Worm (Caenorhabditis elegans) whole organism, young adult: Measurements from ENCODE around the gene lhfp-4.

Experiments used
- B0019.2 ChIP-seq: fragments of 200-800 bp; sonication (Bioruptor generic); conservative IDR thresholded peaks from 2 replicates; pipeline ENCODE4 v1.3.6; 2022; ENCODE audit warnings: missing genetic modification reagents, missing genetic modification characterization, missing compliant biosample characterization
- B0261.1 ChIP-seq: sonication (generic microtip); optimal IDR thresholded peaks from 2 replicates; lab custom pipeline; 2016; ENCODE audit warnings: mild to moderate bottlenecking, missing genetic modification characterization, moderate library complexity, missing compliant biosample characterization
- B0336.3 ChIP-seq: fragments of 200-800 bp; sonication (Bioruptor generic); IDR thresholded peaks from 2 replicates; pipeline ENCODE4 v1.3.6; 2022; ENCODE audit warnings: missing genetic modification characterization, missing compliant biosample characterization
- C17E4.6 ChIP-seq: fragments of 200-800 bp; sonication (Bioruptor generic); IDR thresholded peaks from 2 replicates; pipeline ENCODE4 v1.3.6; 2022; ENCODE audit warnings: missing genetic modification reagents, missing genetic modification characterization, missing compliant biosample characterization
- D2030.7 ChIP-seq: fragments of 200-800 bp; sonication (Bioruptor generic); IDR thresholded peaks from 2 replicates; pipeline ENCODE4 v1.3.6; 2022; ENCODE audit warnings: missing genetic modification reagents, missing genetic modification characterization, missing compliant biosample characterization
- F39B2.1 ChIP-seq: fragments of 200-800 bp; sonication (Bioruptor generic); IDR thresholded peaks from 2 replicates; pipeline ENCODE4 v1.3.6; 2022; ENCODE audit warnings: missing genetic modification reagents, missing genetic modification characterization, missing compliant biosample characterization
- F52B5.7 ChIP-seq: sonication (generic microtip); optimal IDR thresholded peaks from 2 replicates; lab custom pipeline; 2016; ENCODE audit warnings: mild to moderate bottlenecking, missing genetic modification characterization, missing compliant biosample characterization
- F57A8.1 ChIP-seq: fragments of 200-800 bp; sonication (Bioruptor generic); optimal IDR thresholded peaks from 2 replicates; lab custom pipeline; 2018; ENCODE audit warnings: mild to moderate bottlenecking, missing genetic modification characterization, moderate library complexity, missing compliant biosample characterization
- T26A5.8 ChIP-seq: sonication (generic microtip); optimal IDR thresholded peaks from 2 replicates; lab custom pipeline; 2016; ENCODE audit warnings: missing genetic modification characterization, missing compliant biosample characterization
- Y53G8AR.9 ChIP-seq: fragments of 200-800 bp; sonication (Bioruptor generic); conservative IDR thresholded peaks from 2 replicates; pipeline ENCODE4 v1.3.6; 2022; ENCODE audit warnings: missing genetic modification reagents, missing genetic modification characterization, missing compliant biosample characterization
- Y56A3A.18 ChIP-seq: fragments of 200-800 bp; sonication (Bioruptor generic); IDR thresholded peaks from 2 replicates; pipeline ENCODE4 v1.3.6; 2022; ENCODE audit warnings: missing genetic modification reagents, missing genetic modification characterization, missing compliant biosample characterization
- ama-1 ChIP-seq, 3 experiments: fragments of 150-350 bp in 1 of 3; sonication (generic microtip) in 2 of 3; optimal IDR thresholded peaks; 2 replicates each; lab custom pipeline; 2014 to 2018; ENCODE audit warnings: missing biosample characterization in 2 of 3, missing genetic modification characterization in 2 of 3, missing genetic modification reagents in 2 of 3
- aptf-2 ChIP-seq: fragments of 200-800 bp; sonication (Bioruptor generic); conservative IDR thresholded peaks from 2 replicates; pipeline ENCODE4 v1.3.6; 2022; ENCODE audit warnings: missing genetic modification reagents, missing genetic modification characterization, missing compliant biosample characterization
- attf-3 ChIP-seq: fragments of 200-800 bp; sonication (Bioruptor generic); conservative IDR thresholded peaks from 2 replicates; pipeline ENCODE4 v1.3.6; 2022; ENCODE audit warnings: missing genetic modification reagents, missing genetic modification characterization, missing compliant biosample characterization
- attf-5 ChIP-seq: fragments of 200-800 bp; sonication (Bioruptor generic); optimal IDR thresholded peaks from 2 replicates; lab custom pipeline; 2018; ENCODE audit warnings: mild to moderate bottlenecking, missing genetic modification characterization, missing compliant biosample characterization
- attf-6 ChIP-seq: fragments of 200-800 bp; sonication (Bioruptor generic); IDR thresholded peaks from 2 replicates; pipeline ENCODE4 v1.3.6; 2022; ENCODE audit warnings: missing genetic modification reagents, missing genetic modification characterization, missing compliant biosample characterization
- bed-1 ChIP-seq: fragments of 200-800 bp; sonication (Bioruptor generic); IDR thresholded peaks from 2 replicates; pipeline ENCODE4 v1.3.6; 2022; ENCODE audit warnings: missing genetic modification reagents, missing genetic modification characterization, missing compliant biosample characterization
- ceh-100 ChIP-seq: fragments of 200-800 bp; sonication (Bioruptor generic); IDR thresholded peaks from 2 replicates; pipeline ENCODE4 v1.3.6; 2022; ENCODE audit warnings: missing genetic modification reagents, missing genetic modification characterization, missing compliant biosample characterization
- ceh-40 ChIP-seq: fragments of 200-800 bp; sonication (Bioruptor generic); IDR thresholded peaks from 2 replicates; pipeline ENCODE4 v1.3.6; 2022; ENCODE audit warnings: missing genetic modification characterization, missing compliant biosample characterization
- ceh-58 ChIP-seq: fragments of 200-800 bp; sonication (Bioruptor generic); IDR thresholded peaks from 2 replicates; pipeline ENCODE4 v1.3.6; 2022; ENCODE audit warnings: missing genetic modification characterization, missing compliant biosample characterization
- ceh-79 ChIP-seq: sonication (generic microtip); optimal IDR thresholded peaks from 2 replicates; lab custom pipeline; 2017; ENCODE audit warnings: mild to moderate bottlenecking, missing genetic modification characterization, missing compliant biosample characterization
- dox-1 ChIP-seq: fragments of 200-800 bp; sonication (Bioruptor generic); IDR thresholded peaks from 2 replicates; pipeline ENCODE4 v1.3.6; 2022; ENCODE audit warnings: missing genetic modification reagents, missing genetic modification characterization, missing compliant biosample characterization
- dpl-1 ChIP-seq: fragments of 150-350 bp; optimal IDR thresholded peaks from 2 replicates; lab custom pipeline; 2014; ENCODE audit warnings: missing biosample characterization, missing genetic modification reagents, missing genetic modification characterization
- efl-1 ChIP-seq: fragments of 150-350 bp; optimal IDR thresholded peaks from 2 replicates; lab custom pipeline; 2014; ENCODE audit warnings: missing biosample characterization, missing genetic modification reagents, missing genetic modification characterization
- ets-4 ChIP-seq: fragments of 200-800 bp; sonication (Bioruptor generic); optimal IDR thresholded peaks from 2 replicates; lab custom pipeline; 2018; ENCODE audit warnings: mild to moderate bottlenecking, missing genetic modification characterization, missing compliant biosample characterization
- hmg-1.2 ChIP-seq: fragments of 200-800 bp; sonication (Bioruptor generic); IDR thresholded peaks from 2 replicates; pipeline ENCODE4 v1.3.6; 2022; ENCODE audit warnings: missing genetic modification reagents, missing genetic modification characterization, missing compliant biosample characterization
- hrde-1 ChIP-seq: sonication (generic microtip); optimal IDR thresholded peaks from 2 replicates; lab custom pipeline; 2016; ENCODE audit warnings: missing genetic modification characterization, mild to moderate bottlenecking, missing compliant biosample characterization, moderate library complexity, missing genotype, missing genetic modification reagents, borderline replicate concordance
- lag-1 ChIP-seq: fragments of 200-800 bp; sonication (Bioruptor generic); IDR thresholded peaks from 2 replicates; pipeline ENCODE4 v1.3.6; 2022; ENCODE audit warnings: missing genetic modification reagents, missing genetic modification characterization, missing compliant biosample characterization
- lin-54 ChIP-seq: fragments of 200-800 bp; sonication (Bioruptor generic); optimal IDR thresholded peaks from 2 replicates; lab custom pipeline; 2018; ENCODE audit warnings: mild to moderate bottlenecking, missing genetic modification characterization, missing compliant biosample characterization
- lir-1 ChIP-seq: fragments of 200-800 bp; sonication (Bioruptor generic); conservative IDR thresholded peaks from 2 replicates; pipeline ENCODE4 v1.3.6; 2022; ENCODE audit warnings: missing genetic modification reagents, missing genetic modification characterization, missing compliant biosample characterization
- madf-6 ChIP-seq: fragments of 200-800 bp; sonication (Bioruptor generic); IDR thresholded peaks from 2 replicates; pipeline ENCODE4 v1.3.6; 2022; ENCODE audit warnings: missing genetic modification reagents, missing genetic modification characterization, missing compliant biosample characterization
- mcd-1 ChIP-seq: fragments of 200-800 bp; sonication (Bioruptor generic); IDR thresholded peaks from 2 replicates; pipeline ENCODE4 v1.3.6; 2022; ENCODE audit warnings: missing genetic modification reagents, missing genetic modification characterization, missing compliant biosample characterization
- mel-28 ChIP-seq: sonication (generic microtip); optimal IDR thresholded peaks from 2 replicates; lab custom pipeline; 2016; ENCODE audit warnings: borderline replicate concordance, mild to moderate bottlenecking, missing genetic modification characterization, missing compliant biosample characterization
- mxl-1 ChIP-seq: sonication (generic microtip); optimal IDR thresholded peaks from 2 replicates; lab custom pipeline; 2016; ENCODE audit warnings: missing genetic modification characterization, missing compliant biosample characterization
- nfyb-1 ChIP-seq: fragments of 200-800 bp; sonication (Bioruptor generic); IDR thresholded peaks from 2 replicates; pipeline ENCODE4 v1.3.6; 2022; ENCODE audit warnings: missing genetic modification reagents, missing genetic modification characterization, missing compliant biosample characterization
- nhr-179 ChIP-seq: sonication (generic microtip); optimal IDR thresholded peaks from 2 replicates; lab custom pipeline; 2016; ENCODE audit warnings: mild to moderate bottlenecking, missing genetic modification characterization, missing compliant biosample characterization
- nhr-80 ChIP-seq: sonication (generic microtip); optimal IDR thresholded peaks from 2 replicates; lab custom pipeline; 2016; ENCODE audit warnings: missing genetic modification characterization, missing compliant biosample characterization
- pha-4 ChIP-seq: fragments of 150-350 bp; sonication (generic microtip); optimal IDR thresholded peaks from 2 replicates; lab custom pipeline; 2014; ENCODE audit warnings: missing biosample characterization, missing genetic modification reagents, missing genetic modification characterization
- rcor-1 ChIP-seq: fragments of 200-800 bp; sonication (Bioruptor generic); IDR thresholded peaks from 2 replicates; pipeline ENCODE4 v1.3.6; 2022; ENCODE audit warnings: missing genetic modification reagents, missing genetic modification characterization, missing compliant biosample characterization
- repo-1 ChIP-seq: sonication (generic microtip); optimal IDR thresholded peaks from 2 replicates; lab custom pipeline; 2017; ENCODE audit warnings: mild to moderate bottlenecking, missing genetic modification characterization, missing compliant biosample characterization
- rpc-1 ChIP-seq, 2 experiments: fragments of 150-350 bp in 1 of 2; sonication (generic microtip) in 1 of 2; optimal IDR thresholded peaks; 2 replicates each; lab custom pipeline; 2014 to 2018; ENCODE audit warnings: missing biosample characterization in 1 of 2, missing genetic modification characterization in 1 of 2, missing genetic modification reagents in 1 of 2, missing genotype in 1 of 2
- sdz-38 ChIP-seq: sonication (generic microtip); optimal IDR thresholded peaks from 2 replicates; lab custom pipeline; 2016; ENCODE audit warnings: missing genotype, missing genetic modification characterization, missing compliant biosample characterization
- somi-1 ChIP-seq: fragments of 200-800 bp; sonication (Bioruptor generic); optimal IDR thresholded peaks from 2 replicates; lab custom pipeline; 2018; ENCODE audit warnings: mild to moderate bottlenecking, missing genetic modification characterization, missing compliant biosample characterization
- tbp1 ChIP-seq: fragments of 200-800 bp; sonication (Bioruptor generic); optimal IDR thresholded peaks from 2 replicates; lab custom pipeline; 2018; ENCODE audit warnings: mild to moderate bottlenecking, missing genetic modification characterization, missing compliant biosample characterization
- zim-3 ChIP-seq: sonication (generic microtip); optimal IDR thresholded peaks from 2 replicates; lab custom pipeline; 2017; ENCODE audit warnings: mild to moderate bottlenecking, missing genetic modification characterization, moderate library complexity, missing compliant biosample characterization
- ztf-22 ChIP-seq: fragments of 200-800 bp; sonication (Bioruptor generic); optimal IDR thresholded peaks from 2 replicates; lab custom pipeline; 2018; ENCODE audit warnings: mild to moderate bottlenecking, missing genetic modification characterization, moderate library complexity, missing compliant biosample characterization
- ztf-25 ChIP-seq: fragments of 200-800 bp; sonication (Bioruptor generic); IDR thresholded peaks from 2 replicates; pipeline ENCODE4 v1.3.6; 2022; ENCODE audit warnings: missing genetic modification reagents, missing genetic modification characterization, missing compliant biosample characterization
- ztf-26 ChIP-seq: sonication (generic microtip); optimal IDR thresholded peaks from 2 replicates; lab custom pipeline; 2017; ENCODE audit warnings: missing genetic modification characterization, missing compliant biosample characterization

lhfp-4 gene

DNA sequence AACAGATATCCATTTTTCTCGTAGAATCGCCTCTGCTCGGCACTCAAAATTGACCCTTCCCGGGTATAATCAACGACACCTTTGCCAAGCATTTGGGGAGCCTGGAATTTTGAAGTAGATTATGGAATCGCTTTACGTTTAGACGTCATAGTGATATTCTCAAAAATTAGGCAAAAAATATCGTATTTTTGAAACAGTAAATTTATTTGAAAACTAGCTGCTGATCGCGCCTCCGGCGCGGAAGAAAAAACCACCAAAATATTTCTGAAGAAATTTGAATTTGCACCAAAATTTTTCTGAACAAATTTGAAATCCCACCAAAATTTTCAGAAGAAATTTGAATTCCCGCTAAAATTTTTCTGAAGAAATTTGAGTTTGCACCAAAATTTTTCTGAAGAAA is 13.0 kb upstream of the lhfp-4 start, which contains the start of gene ZK550.6:
TSS of gene ZK550.6 (minus strand) at position 101 of the 400 bp plus-strand sequence.
- TF ChIP-seq B0336.3 (peak; percentile 41; the same call in 1 of the 2 replicates), mxl-1 (no peak), Y56A3A.18 (GFP tag; lab: Robert Waterston, UW) (0 out of 2 replicates have a peak, but pooled peaks have one; percentile 34)

ce11 chrIV:17263714-17264113 is 11.7 kb upstream of the lhfp-4 start:
- no peak for TF ChIP-seq mcd-1 (GFP tag; lab: Robert Waterston, UW)
- no peak for TF ChIP-seq B0261.1 (tag; lab: Kevin White, UChicago)
- no peak for TF ChIP-seq aptf-2 (GFP tag; lab: Robert Waterston, UW)
- no peak for TF ChIP-seq C17E4.6 (GFP tag; lab: Robert Waterston, UW)
- no peak for TF ChIP-seq attf-3
- peak; percentile 39; the same call in 1 of the 2 replicates for TF ChIP-seq dox-1 (GFP tag; lab: Robert Waterston, UW)
- peak; percentile 9 for TF ChIP-seq lin-54
- TF ChIP-seq bed-1: no peak
- no peak for TF ChIP-seq F57A8.1 (GFP tag; lab: Kevin White, UChicago)
- no peak for TF ChIP-seq ztf-25 (GFP tag; lab: Robert Waterston, UW)
- TF ChIP-seq repo-1 (tag; lab: Kevin White, UChicago): no peak
- no peak for TF ChIP-seq Y53G8AR.9
- no peak for TF ChIP-seq ztf-26 (tag; lab: Kevin White, UChicago)
- TF ChIP-seq madf-6 (GFP tag; lab: Robert Waterston, UW): no peak
- peak; percentile 50 for TF ChIP-seq attf-5 (GFP tag; lab: Kevin White, UChicago)
- no peak for TF ChIP-seq rcor-1 (GFP tag; lab: Robert Waterston, UW)
- no peak for TF ChIP-seq lir-1 (GFP tag; lab: Robert Waterston, UW)
- TF ChIP-seq tbp1 (GFP tag; lab: Kevin White, UChicago): peak; percentile 43
- no peak for TF ChIP-seq attf-6 (GFP tag; lab: Robert Waterston, UW)
- TF ChIP-seq mel-28 (tag; lab: Kevin White, UChicago): no peak
- peak; percentile 66 for TF ChIP-seq ztf-22
- TF ChIP-seq T26A5.8: no peak
- no peak for TF ChIP-seq F39B2.1 (GFP tag; lab: Robert Waterston, UW)
- TF ChIP-seq nhr-80 (tag; lab: Kevin White, UChicago): peak; percentile 93
- TF ChIP-seq ceh-79 (tag; lab: Kevin White, UChicago): no peak
- no peak for TF ChIP-seq lag-1
- TF ChIP-seq B0019.2 (GFP tag; lab: Robert Waterston, UW): no peak
- no peak for TF ChIP-seq somi-1
- TF ChIP-seq zim-3: no peak
- no peak for TF ChIP-seq D2030.7
- TF ChIP-seq ama-1 (optimal IDR thresholded peaks at IDR 0.05; lab: Kevin White, UChicago): no peak
- TF ChIP-seq ama-1 (GFP tag; optimal IDR thresholded peaks at IDR 0.05; lab: Kevin White, UChicago): no peak
- no peak for TF ChIP-seq sdz-38 (tag; lab: Kevin White, UChicago)
- TF ChIP-seq F52B5.7 (tag; lab: Kevin White, UChicago): no peak
- TF ChIP-seq nhr-179 (tag; lab: Kevin White, UChicago): no peak
- TF ChIP-seq rpc-1 (optimal IDR thresholded peaks at IDR 0.05; lab: Kevin White, UChicago): no peak
- no peak for TF ChIP-seq rpc-1 (tag; optimal IDR thresholded peaks at IDR 0.05; lab: Kevin White, UChicago)
- no peak for TF ChIP-seq ceh-40
- TF ChIP-seq hrde-1 (tag; lab: Kevin White, UChicago): no peak
- TF ChIP-seq ceh-58 (GFP tag; lab: Robert Waterston, UW): no peak
- no peak for TF ChIP-seq ceh-100 (GFP tag; lab: Robert Waterston, UW)
- TF ChIP-seq nfyb-1 (GFP tag; lab: Robert Waterston, UW): no peak
- no peak for TF ChIP-seq pha-4 (tag; lab: Kevin White, UChicago)
- TF ChIP-seq dpl-1 (GFP tag; lab: Kevin White, UChicago): no peak
- no peak for TF ChIP-seq ets-4 (GFP tag; lab: Kevin White, UChicago)
- TF ChIP-seq hmg-1.2 (GFP tag; lab: Robert Waterston, UW): peak; percentile 32; the same call in 1 of the 2 replicates
- TF ChIP-seq efl-1 (GFP tag; lab: Kevin White, UChicago): no peak
